Fruit fly (Drosophila melanogaster): ENCODE results near the gene MICU1.

The MICU1 gene

dm6 chr2L:7148086-7148485, 33.9 kb upstream of the MICU1 start (continued):
- peak; percentile 46 for TF ChIP-seq CG10669 (GFP tag; optimal IDR thresholded peaks at IDR 0.05)
- TF ChIP-seq cyc (GFP tag; optimal IDR thresholded peaks at IDR 0.05) = peak; percentile 41
- TF ChIP-seq CG4318 (GFP tag; optimal IDR thresholded peaks at IDR 0.05) = peak; percentile 32
- peak; percentile 27 for TF ChIP-seq CG1621 (tag; optimal IDR thresholded peaks at IDR 0.05)
- TF ChIP-seq Ets96B (tag; optimal IDR thresholded peaks at IDR 0.05) = peak; percentile 35
- no peak for TF ChIP-seq Hr38 (GFP tag; optimal IDR thresholded peaks at IDR 0.05)
- peak; percentile 44 for TF ChIP-seq CG11762 (GFP tag; optimal IDR thresholded peaks at IDR 0.05; ENCODE audit: insufficient read depth)
- TF ChIP-seq topi (GFP tag; optimal IDR thresholded peaks at IDR 0.05) = peak; percentile 35
- peak; percentile 54 for TF ChIP-seq Met (GFP tag; optimal IDR thresholded peaks at IDR 0.05)
- no peak for TF ChIP-seq fd85E (GFP tag; optimal IDR thresholded peaks at IDR 0.05)
- TF ChIP-seq CG6854 (GFP tag; optimal IDR thresholded peaks at IDR 0.05) = no peak
- TF ChIP-seq CG9139 (GFP tag; optimal IDR thresholded peaks at IDR 0.05) = no peak
- TF ChIP-seq CG8119 (GFP tag; IDR thresholded peaks at IDR 0.05) = peak; percentile 65; the same call in 2 of the 3 replicates
- TF ChIP-seq CG8319 (GFP tag; optimal IDR thresholded peaks at IDR 0.05) = no peak
- peak; percentile 58 for TF ChIP-seq acj6 (GFP tag; optimal IDR thresholded peaks at IDR 0.05)
- TF ChIP-seq CG31627 (GFP tag; optimal IDR thresholded peaks at IDR 0.05) = peak; percentile 53
- TF ChIP-seq CG34406 (GFP tag; optimal IDR thresholded peaks at IDR 0.05) = peak; percentile 35
- peak; percentile 56 for TF ChIP-seq Sox14 (GFP tag; optimal IDR thresholded peaks at IDR 0.05)
- peak; percentile 22 for TF ChIP-seq CG8632 (GFP tag; optimal IDR thresholded peaks at IDR 0.05)
- TF ChIP-seq Hr4 (GFP tag; optimal IDR thresholded peaks at IDR 0.05) = peak; percentile 66
- peak; percentile 81 for TF ChIP-seq svp (GFP tag)
- TF ChIP-seq esn (GFP tag; optimal IDR thresholded peaks at IDR 0.05) = peak; percentile 43
- peak; percentile 17 for TF ChIP-seq CG6792 (GFP tag; optimal IDR thresholded peaks at IDR 0.05)
- no peak for TF ChIP-seq fkh (GFP tag; optimal IDR thresholded peaks at IDR 0.05)
- peak; percentile 61 for TF ChIP-seq Hr39 (GFP tag; optimal IDR thresholded peaks at IDR 0.05)
- TF ChIP-seq ss (GFP tag; optimal IDR thresholded peaks at IDR 0.05) = no peak
- TF ChIP-seq vri (GFP tag; optimal IDR thresholded peaks at IDR 0.05) = no peak

dm6 chr2L:7148919-7149318, 33.1 kb upstream of the MICU1 start:
- 0 out of 3 replicates have a peak, but pooled peaks have one; percentile 35 for TF ChIP-seq CG6163 (GFP tag; IDR thresholded peaks at IDR 0.05)
- TF ChIP-seq CG8119 (GFP tag; IDR thresholded peaks at IDR 0.05) = no peak
- TF ChIP-seq CG32006 (GFP tag; optimal IDR thresholded peaks at IDR 0.05) = peak; percentile 5
- peak; percentile 53; the same call in 1 of the 3 replicates for TF ChIP-seq eg (GFP tag; IDR thresholded peaks at IDR 0.05)
- peak; percentile 10 for TF ChIP-seq Hr4 (GFP tag; optimal IDR thresholded peaks at IDR 0.05)

DNA sequence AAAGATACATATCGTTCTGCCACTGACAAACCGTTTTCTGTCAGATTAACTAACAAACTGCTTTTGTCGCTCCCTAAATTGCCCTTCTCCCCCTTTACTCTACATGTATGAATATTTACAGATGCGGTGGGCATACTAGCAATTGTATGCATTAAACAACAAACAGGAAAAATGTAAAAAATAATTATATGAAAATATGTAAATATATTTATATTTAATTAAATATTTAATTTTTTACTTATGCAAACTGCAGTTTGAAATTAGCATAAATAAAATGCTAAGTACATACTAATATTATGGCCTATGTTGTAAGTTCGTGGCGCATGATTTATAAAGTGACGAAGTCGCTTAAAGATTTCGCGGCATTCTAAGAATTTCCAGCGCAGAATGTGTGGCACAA, 31.3 kb upstream of the MICU1 start:
- TF ChIP-seq ss (GFP tag; optimal IDR thresholded peaks at IDR 0.05) (peak; percentile 10 to 21), CG3032 (tag; optimal IDR thresholded peaks at IDR 0.05) (no peak), CG10669 (GFP tag; optimal IDR thresholded peaks at IDR 0.05) (no peak), achi (GFP tag; optimal IDR thresholded peaks at IDR 0.05) (peak; percentile 37), Smox (GFP tag; optimal IDR thresholded peaks at IDR 0.05) (no peak), Sox14 (GFP tag; optimal IDR thresholded peaks at IDR 0.05) (no peak), Hr38 (GFP tag; optimal IDR thresholded peaks at IDR 0.05) (no peak), Eip78C (GFP tag) (peak; percentile 66), Gug (GFP tag; IDR thresholded peaks at IDR 0.05) (no peak), Sox15 (GFP tag; optimal IDR thresholded peaks at IDR 0.05) (no peak), fkh (GFP tag; optimal IDR thresholded peaks at IDR 0.05) (no peak), CG8632 (GFP tag; optimal IDR thresholded peaks at IDR 0.05) (peak; percentile 36), CG3919 (GFP tag; optimal IDR thresholded peaks at IDR 0.05) (no peak), Ets21C (GFP tag; optimal IDR thresholded peaks at IDR 0.05) (no peak), CG6792 (GFP tag; optimal IDR thresholded peaks at IDR 0.05) (no peak), CG31627 (GFP tag; optimal IDR thresholded peaks at IDR 0.05) (no peak), salr (GFP tag; optimal IDR thresholded peaks at IDR 0.05) (no peak), Eip75B (GFP tag; optimal IDR thresholded peaks at IDR 0.05) (no peak), net (GFP tag; optimal IDR thresholded peaks at IDR 0.05) (no peak), Hr39 (GFP tag; optimal IDR thresholded peaks at IDR 0.05) (no peak), CG11294 (GFP tag; IDR thresholded peaks at IDR 0.05) (no peak), acj6 (GFP tag; optimal IDR thresholded peaks at IDR 0.05) (peak; percentile 19), CG6276 (GFP tag; optimal IDR thresholded peaks at IDR 0.05) (no peak), CG9139 (GFP tag; optimal IDR thresholded peaks at IDR 0.05) (peak; percentile 21), CG34406 (GFP tag; optimal IDR thresholded peaks at IDR 0.05) (peak; percentile 28), CG11762 (GFP tag; optimal IDR thresholded peaks at IDR 0.05; ENCODE audit: insufficient read depth) (no peak), CG32006 (GFP tag; optimal IDR thresholded peaks at IDR 0.05) (peak; percentile 37), CG10631 (GFP tag; optimal IDR thresholded peaks at IDR 0.05) (peak; percentile 43), pdm3 (GFP tag; optimal IDR thresholded peaks at IDR 0.05) (no peak), spab (GFP tag; optimal IDR thresholded peaks at IDR 0.05) (no peak), CG6163 (GFP tag; IDR thresholded peaks at IDR 0.05) (0 out of 3 replicates have a peak, but pooled peaks have one; percentile 35), Sox102F (GFP tag; optimal IDR thresholded peaks at IDR 0.05) (no peak)
